Fruit fly (Drosophila melanogaster): Measurements from ENCODE around the gene aus.

aus gene

DNA sequence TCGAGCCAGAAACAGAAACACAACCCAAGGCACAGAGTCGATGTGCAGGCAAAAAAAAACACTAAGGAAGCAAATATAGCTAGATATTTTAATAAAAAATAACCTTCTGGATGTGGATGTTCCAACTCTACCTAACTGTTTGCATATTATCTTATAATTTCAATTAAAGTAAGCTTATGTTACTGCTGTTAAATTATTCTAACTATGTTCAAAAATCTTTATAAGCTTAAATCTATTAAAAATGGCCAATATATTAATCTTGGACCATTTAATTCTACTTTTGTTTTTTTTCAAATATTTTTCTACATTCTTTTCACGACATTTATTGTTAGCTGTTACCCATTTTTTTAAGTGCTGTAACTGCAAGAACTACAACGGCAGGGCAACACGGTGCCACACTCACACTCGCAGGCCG is 10.4 kb downstream of the aus start (continued):
- TF ChIP-seq gfzf (GFP tag; optimal IDR thresholded peaks at IDR 0.05) (no peak), ase (GFP tag; IDR thresholded peaks at IDR 0.05) (no peak), lov (optimal IDR thresholded peaks at IDR 0.05) (no peak), lov (GFP tag; IDR thresholded peaks at IDR 0.05) (no peak), CG9932 (GFP tag; IDR thresholded peaks at IDR 0.05) (no peak; the same call in 1 of the 2 replicates), luna (GFP tag; optimal IDR thresholded peaks at IDR 0.05) (no peak), gcm (GFP tag; optimal IDR thresholded peaks at IDR 0.05) (peak; percentile 37), sob (GFP tag; IDR thresholded peaks at IDR 0.05) (no peak), wor (GFP tag; IDR thresholded peaks at IDR 0.05) (0 out of 2 replicates have a peak, but pooled peaks have one; percentile 13), gem (tag; optimal IDR thresholded peaks at IDR 0.05) (peak; percentile 84), hbn (GFP tag; IDR thresholded peaks at IDR 0.05; ENCODE audit: partially characterized antibody) (no peak), PHDP (tag; optimal IDR thresholded peaks at IDR 0.05) (peak; percentile 68), CG4282 (GFP tag; optimal IDR thresholded peaks at IDR 0.05) (no peak), Tbp (GFP tag; optimal IDR thresholded peaks at IDR 0.05) (no peak), Deaf1 (tag; optimal IDR thresholded peaks at IDR 0.05) (no peak), CG13775 (GFP tag; optimal IDR thresholded peaks at IDR 0.05) (peak; percentile 60), insv (GFP tag; optimal IDR thresholded peaks at IDR 0.05) (no peak), ems (GFP tag; optimal IDR thresholded peaks at IDR 0.05) (no peak), eyg (GFP tag; optimal IDR thresholded peaks at IDR 0.05) (no peak), CG11695 (GFP tag; IDR thresholded peaks at IDR 0.05) (no peak; the same call in 2 of the 3 replicates), row (GFP tag; IDR thresholded peaks at IDR 0.05) (peak; percentile 68), abd-A (tag; optimal IDR thresholded peaks at IDR 0.05) (no peak), ewg (GFP tag; optimal IDR thresholded peaks at IDR 0.05) (peak; percentile 1), dm (GFP tag; optimal IDR thresholded peaks at IDR 0.05) (no peak), chn (GFP tag; optimal IDR thresholded peaks at IDR 0.05) (no peak), zf30C (GFP tag; optimal IDR thresholded peaks at IDR 0.05) (peak; percentile 57), CG3838 (GFP tag; optimal IDR thresholded peaks at IDR 0.05) (no peak), CG4854 (GFP tag; optimal IDR thresholded peaks at IDR 0.05) (no peak), corto (GFP tag; optimal IDR thresholded peaks at IDR 0.05) (no peak), Lhr (GFP tag; optimal IDR thresholded peaks at IDR 0.05) (peak; percentile 8), Sry-δ (GFP tag; optimal IDR thresholded peaks at IDR 0.05) (no peak), danr (GFP tag; IDR thresholded peaks at IDR 0.05) (no peak), CG2678 (tag; optimal IDR thresholded peaks at IDR 0.05) (peak; percentile 84), exex (tag; optimal IDR thresholded peaks at IDR 0.05) (no peak), CG6689 (GFP tag; IDR thresholded peaks at IDR 0.05) (peak; percentile 60; the same call in 1 of the 2 replicates), chif (GFP tag; optimal IDR thresholded peaks at IDR 0.05) (peak in 1 of 2 experiments; percentile 4), zfh1 (GFP tag; IDR thresholded peaks at IDR 0.05) (no peak), D (optimal IDR thresholded peaks at IDR 0.05) (no peak), D (GFP tag; optimal IDR thresholded peaks at IDR 0.05) (peak; percentile 51), Dfd (GFP tag; optimal IDR thresholded peaks at IDR 0.05) (no peak), stwl (tag; optimal IDR thresholded peaks at IDR 0.05) (no peak), nom (GFP tag; optimal IDR thresholded peaks at IDR 0.05) (no peak), klu (GFP tag; IDR thresholded peaks at IDR 0.05) (no peak), pzg (GFP tag; optimal IDR thresholded peaks at IDR 0.05) (no peak), ranshi (GFP tag; IDR thresholded peaks at IDR 0.05) (peak; percentile 28; the same call in 1 of the 2 replicates), CG1603 (tag; optimal IDR thresholded peaks at IDR 0.05) (no peak), zen2 (GFP tag; IDR thresholded peaks at IDR 0.05; ENCODE audit: partially characterized antibody) (no peak), lab (GFP tag; optimal IDR thresholded peaks at IDR 0.05) (peak; percentile 72), CG8924 (tag; optimal IDR thresholded peaks at IDR 0.05) (no peak), CG16863 (GFP tag; optimal IDR thresholded peaks at IDR 0.05) (peak; percentile 4), caup (GFP tag; optimal IDR thresholded peaks at IDR 0.05; ENCODE audit: severe bottlenecking) (peak; percentile 68)

Measured in whole organism, embryonic.